Worm (Caenorhabditis elegans) whole organism, L4 larva: Measurements from ENCODE around the gene mec-17.

ENCODE experiments used
- D1046.2 ChIP-seq: fragments of 200-800 bp; sonication (Bioruptor generic); IDR thresholded peaks from 2 replicates; pipeline ENCODE4 v1.3.6; 2022; ENCODE audit warnings: missing genetic modification characterization, missing compliant biosample characterization
- F10B5.3 ChIP-seq: sonication (generic microtip); optimal IDR thresholded peaks from 2 replicates; lab custom pipeline; 2016; ENCODE audit warnings: mild to moderate bottlenecking, missing genetic modification characterization, missing compliant biosample characterization
- F26F4.8 ChIP-seq: fragments of 200-800 bp; sonication (Bioruptor generic); conservative IDR thresholded peaks from 2 replicates; pipeline ENCODE4 v1.3.6; 2022; ENCODE audit warnings: missing genetic modification characterization, missing compliant biosample characterization
- R02D3.7 ChIP-seq: fragments of 150-350 bp; sonication (generic microtip); optimal IDR thresholded peaks from 3 replicates; lab custom pipeline; 2014; ENCODE audit warnings: missing biosample characterization, missing genetic modification characterization
- T26A8.4 ChIP-seq: fragments of 200-800 bp; sonication (Bioruptor generic); IDR thresholded peaks from 2 replicates; pipeline ENCODE4 v1.3.6; 2022; ENCODE audit warnings: missing genetic modification characterization, missing compliant biosample characterization
- Y5F2A.4 ChIP-seq: fragments of 200-800 bp; sonication (Bioruptor generic); optimal IDR thresholded peaks from 2 replicates; lab custom pipeline; 2018; ENCODE audit warnings: mild to moderate bottlenecking, missing genetic modification characterization, missing compliant biosample characterization
- Y75B8A.6 ChIP-seq: fragments of 200-800 bp; sonication (Bioruptor generic); IDR thresholded peaks from 2 replicates; pipeline ENCODE4 v1.3.6; 2022; ENCODE audit warnings: missing genetic modification reagents, missing genetic modification characterization, missing compliant biosample characterization
- ZK337.2 ChIP-seq: fragments of 200-800 bp; sonication (Bioruptor generic); IDR thresholded peaks from 2 replicates; pipeline ENCODE4 v1.3.6; 2022; ENCODE audit warnings: missing genetic modification reagents, missing genetic modification characterization, missing compliant biosample characterization
- ZK546.5 ChIP-seq, 2 experiments: sonication (generic microtip); optimal IDR thresholded peaks; 2 replicates each; lab custom pipeline; 2017; ENCODE audit warnings: missing biosample characterization in 2 of 2, missing genetic modification characterization in 2 of 2
- aha-1 ChIP-seq: fragments of 150-350 bp; peaks from one replicate; lab custom pipeline; 2014; ENCODE audit warnings: missing biosample characterization, missing genetic modification characterization
- ama-1 ChIP-seq: fragments of 150-350 bp; optimal IDR thresholded peaks from 2 replicates; lab custom pipeline; 2014; ENCODE audit warnings: inconsistent platforms, mixed read lengths
- ceh-20 ChIP-seq: fragments of 200-800 bp; sonication (Bioruptor generic); IDR thresholded peaks from 2 replicates; pipeline ENCODE4 v1.3.6; 2022; ENCODE audit warnings: missing genetic modification reagents, missing genetic modification characterization, missing compliant biosample characterization
- ceh-28 ChIP-seq: fragments of 150-350 bp; optimal IDR thresholded peaks from 2 replicates; lab custom pipeline; 2014; ENCODE audit warnings: missing biosample characterization, missing genetic modification reagents, missing genetic modification characterization
- ctbp-1 ChIP-seq: fragments of 200-800 bp; sonication (Bioruptor generic); IDR thresholded peaks from 2 replicates; pipeline ENCODE4 v1.3.6; 2022; ENCODE audit warnings: missing genetic modification reagents, missing genetic modification characterization, missing compliant biosample characterization
- daf-19 ChIP-seq: fragments of 200-800 bp; sonication (Bioruptor generic); conservative IDR thresholded peaks from 2 replicates; pipeline ENCODE4 v1.3.6; 2022; ENCODE audit warnings: missing genetic modification characterization, missing compliant biosample characterization
- dmd-8 ChIP-seq: fragments of 200-800 bp; sonication (Bioruptor generic); IDR thresholded peaks from 2 replicates; pipeline ENCODE4 v1.3.6; 2022; ENCODE audit warnings: missing genetic modification characterization, missing compliant biosample characterization
- dmd-9 ChIP-seq: fragments of 200-800 bp; sonication (Bioruptor generic); IDR thresholded peaks from 2 replicates; pipeline ENCODE4 v1.3.6; 2022; ENCODE audit warnings: missing genetic modification reagents, missing genetic modification characterization, missing compliant biosample characterization
- duxl-1 ChIP-seq: sonication (generic microtip); optimal IDR thresholded peaks from 2 replicates; lab custom pipeline; 2016; ENCODE audit warnings: mild to moderate bottlenecking, missing genetic modification characterization, moderate library complexity, missing compliant biosample characterization; ENCODE audit not compliant: poor library complexity
- dve-1 ChIP-seq: sonication (generic microtip); optimal IDR thresholded peaks from 2 replicates; lab custom pipeline; 2017; ENCODE audit warnings: antibody characterized with exemption, mild to moderate bottlenecking, missing genetic modification characterization, missing compliant biosample characterization; ENCODE audit not compliant: insufficient read depth
- gei-8 ChIP-seq: fragments of 200-800 bp; sonication (Bioruptor generic); optimal IDR thresholded peaks from 2 replicates; lab custom pipeline; 2018; ENCODE audit warnings: mild to moderate bottlenecking, missing genetic modification characterization, missing compliant biosample characterization
- hlh-11 ChIP-seq: fragments of 200-800 bp; sonication (Bioruptor generic); optimal IDR thresholded peaks from 2 replicates; lab custom pipeline; 2018; ENCODE audit warnings: mild to moderate bottlenecking, missing genetic modification characterization, missing compliant biosample characterization
- hlh-30 ChIP-seq: sonication (generic microtip); optimal IDR thresholded peaks from 2 replicates; lab custom pipeline; 2017; ENCODE audit warnings: antibody characterized with exemption, mild to moderate bottlenecking, missing genetic modification characterization, missing compliant biosample characterization; ENCODE audit not compliant: insufficient read depth
- lin-1 ChIP-seq: fragments of 200-800 bp; sonication (Bioruptor generic); IDR thresholded peaks from 2 replicates; pipeline ENCODE4 v1.3.6; 2022; ENCODE audit warnings: missing genetic modification reagents, missing genetic modification characterization, missing compliant biosample characterization
- lin-13 ChIP-seq: fragments of 150-350 bp; optimal IDR thresholded peaks from 2 replicates; lab custom pipeline; 2014; ENCODE audit warnings: missing biosample characterization, missing genetic modification reagents, missing genetic modification characterization
- lin-15B ChIP-seq: fragments of 150-350 bp; sonication (generic microtip); optimal IDR thresholded peaks from 3 replicates; lab custom pipeline; 2014; ENCODE audit warnings: missing biosample characterization, missing genetic modification characterization
- lin-29 ChIP-seq: fragments of 200-800 bp; sonication (Bioruptor generic); IDR thresholded peaks from 2 replicates; pipeline ENCODE4 v1.3.6; 2022; ENCODE audit warnings: missing genetic modification reagents, missing genetic modification characterization, missing compliant biosample characterization
- lir-3 ChIP-seq: sonication (generic microtip); optimal IDR thresholded peaks from 2 replicates; lab custom pipeline; 2016; ENCODE audit warnings: mild to moderate bottlenecking, missing genetic modification characterization, missing compliant biosample characterization
- lsy-2 ChIP-seq, 2 experiments: fragments of 150-350 bp in 1 of 2; sonication (generic microtip) in 1 of 2; optimal IDR thresholded peaks; 2 replicates each; lab custom pipeline; 2014 to 2017; ENCODE audit warnings: missing biosample characterization in 2 of 2, missing genetic modification characterization in 2 of 2
- mdl-1 ChIP-seq, 2 experiments: fragments of 150-350 bp in 1 of 2; sonication (generic microtip) in 1 of 2; optimal IDR thresholded peaks; 2 replicates each; lab custom pipeline; 2014 to 2017; ENCODE audit warnings: missing biosample characterization in 2 of 2, missing genetic modification characterization in 2 of 2
- mep-1 ChIP-seq: fragments of 150-350 bp; sonication (generic microtip); optimal IDR thresholded peaks from 3 replicates; lab custom pipeline; 2014; ENCODE audit warnings: missing biosample characterization, missing genetic modification characterization
- mes-2 ChIP-seq: sonication (generic microtip); optimal IDR thresholded peaks from 2 replicates; lab custom pipeline; 2016; ENCODE audit warnings: missing genotype, mild to moderate bottlenecking, missing genetic modification characterization, missing compliant biosample characterization; ENCODE audit not compliant: poor library complexity, severe bottlenecking
- mxl-2 ChIP-seq: fragments of 200-800 bp; sonication (Bioruptor generic); conservative IDR thresholded peaks from 2 replicates; pipeline ENCODE4 v1.3.6; 2022; ENCODE audit warnings: missing genetic modification reagents, missing genetic modification characterization, missing compliant biosample characterization
- mxl-3 ChIP-seq: fragments of 200-800 bp; sonication (Bioruptor generic); optimal IDR thresholded peaks from 2 replicates; lab custom pipeline; 2018; ENCODE audit warnings: mild to moderate bottlenecking, missing genetic modification characterization, missing compliant biosample characterization
- nhr-11 ChIP-seq: fragments of 150-350 bp; optimal IDR thresholded peaks from 2 replicates; lab custom pipeline; 2014; ENCODE audit warnings: missing biosample characterization, missing genetic modification characterization
- nhr-237 ChIP-seq: sonication (generic microtip); optimal IDR thresholded peaks from 2 replicates; lab custom pipeline; 2017; ENCODE audit warnings: missing biosample characterization, missing genetic modification characterization
- nhr-25 ChIP-seq: sonication (generic microtip); optimal IDR thresholded peaks from 2 replicates; lab custom pipeline; 2017; ENCODE audit warnings: missing genetic modification characterization, mild to moderate bottlenecking, missing compliant biosample characterization, antibody characterized with exemption, moderate library complexity, borderline replicate concordance; ENCODE audit not compliant: insufficient read depth
- nhr-28 ChIP-seq: fragments of 150-350 bp; optimal IDR thresholded peaks from 2 replicates; lab custom pipeline; 2014; ENCODE audit warnings: missing biosample characterization, missing genetic modification characterization
- nhr-48 ChIP-seq: sonication (generic microtip); optimal IDR thresholded peaks from 2 replicates; lab custom pipeline; 2016; ENCODE audit warnings: mild to moderate bottlenecking, missing genetic modification characterization, missing compliant biosample characterization
- nhr-77 ChIP-seq: fragments of 150-350 bp; optimal IDR thresholded peaks from 2 replicates; lab custom pipeline; 2014; ENCODE audit warnings: missing biosample characterization, missing genetic modification characterization
- pha-4 ChIP-seq, 2 experiments: fragments of 150-350 bp in 1 of 2; fragments of 200-800 bp in 1 of 2; sonication (Bioruptor generic) in 1 of 2; IDR thresholded peaks in 1 of 2; optimal IDR thresholded peaks in 1 of 2; 2 replicates each; pipeline versions ENCODE4 v1.3.6 to Lab custom; 2014 to 2022; ENCODE audit warnings: missing genetic modification characterization in 2 of 2, missing genetic modification reagents in 2 of 2, missing biosample characterization in 1 of 2, missing compliant biosample characterization in 1 of 2
- php-3 ChIP-seq: fragments of 200-800 bp; sonication (Bioruptor generic); IDR thresholded peaks from 2 replicates; pipeline ENCODE4 v1.3.6; 2022; ENCODE audit warnings: missing genetic modification reagents, missing genetic modification characterization, missing compliant biosample characterization
- pqm-1 ChIP-seq: sonication (generic microtip); optimal IDR thresholded peaks from 2 replicates; lab custom pipeline; 2017; ENCODE audit warnings: missing biosample characterization, missing genetic modification characterization
- sdz-12 ChIP-seq: fragments of 200-800 bp; sonication (Bioruptor generic); optimal IDR thresholded peaks from 2 replicates; lab custom pipeline; 2018; ENCODE audit warnings: mild to moderate bottlenecking, missing genetic modification characterization, missing compliant biosample characterization
- spr-3 ChIP-seq: fragments of 200-800 bp; sonication (Bioruptor generic); optimal IDR thresholded peaks from 2 replicates; lab custom pipeline; 2018; ENCODE audit warnings: mild to moderate bottlenecking, missing genetic modification characterization, missing compliant biosample characterization
- tra-1 ChIP-seq: fragments of 200-800 bp; sonication (Bioruptor generic); IDR thresholded peaks from 2 replicates; pipeline ENCODE4 v1.3.6; 2022; ENCODE audit warnings: missing genetic modification reagents, missing genetic modification characterization, missing compliant biosample characterization
- unc-130 ChIP-seq: sonication (generic microtip); optimal IDR thresholded peaks from 2 replicates; lab custom pipeline; 2016; ENCODE audit warnings: missing genetic modification reagents, missing genetic modification characterization, missing compliant biosample characterization
- zfp-3 ChIP-seq: fragments of 200-800 bp; sonication (Bioruptor generic); conservative IDR thresholded peaks from 2 replicates; pipeline ENCODE4 v1.3.6; 2022; ENCODE audit warnings: missing genetic modification reagents, missing genetic modification characterization, missing compliant biosample characterization

The mec-17 gene

DNA sequence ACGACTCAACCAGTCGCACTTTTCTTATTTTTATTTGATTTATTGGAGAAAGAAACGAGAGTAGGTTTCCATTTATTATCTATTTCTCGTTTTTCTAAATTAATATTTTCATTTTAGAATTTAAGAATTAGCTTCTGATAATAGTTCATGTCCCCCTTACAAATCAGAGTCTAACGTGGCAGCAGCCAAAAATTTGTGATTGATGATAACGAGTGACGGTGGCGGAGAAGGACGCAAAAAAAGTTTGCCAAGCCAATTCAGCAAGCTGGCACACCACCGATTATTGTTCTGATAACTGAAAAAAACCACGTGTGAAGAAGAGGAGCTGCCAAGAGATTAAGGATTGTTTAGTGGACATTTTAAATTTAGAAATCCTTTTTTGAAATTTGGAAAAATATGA, 43.1 kb upstream of the mec-17 start (continued):
- TF ChIP-seq D1046.2 (GFP tag; lab: Robert Waterston, UW) (no peak), unc-130 (GFP tag; lab: Kevin White, UChicago) (no peak), ctbp-1 (no peak), php-3 (GFP tag; lab: Robert Waterston, UW) (no peak), R02D3.7 (tag; lab: Kevin White, UChicago) (no peak), pha-4 (GFP tag; IDR thresholded peaks at IDR 0.05; lab: Robert Waterston, UW) (no peak), pha-4 (tag; optimal IDR thresholded peaks at IDR 0.05; lab: Kevin White, UChicago) (no peak), nhr-237 (tag; lab: Kevin White, UChicago) (no peak), mdl-1 (tag; optimal IDR thresholded peaks at IDR 0.05; lab: Kevin White, UChicago) (peak in 1 of 2 experiments; percentile 26), ZK337.2 (no peak), ama-1 (lab: Kevin White, UChicago) (no peak), dmd-9 (GFP tag; lab: Robert Waterston, UW) (no peak), T26A8.4 (no peak), ZK546.5 (tag; optimal IDR thresholded peaks at IDR 0.05; lab: Kevin White, UChicago) (no peak), gei-8 (GFP tag; lab: Kevin White, UChicago) (no peak), mxl-3 (GFP tag; lab: Kevin White, UChicago) (peak; percentile 55), Y5F2A.4 (no peak), lin-15B (tag; lab: Kevin White, UChicago) (no peak), Y75B8A.6 (GFP tag; lab: Robert Waterston, UW) (no peak), sdz-12 (no peak), lin-1 (GFP tag; lab: Robert Waterston, UW) (no peak), dve-1 (peak; percentile 61), F10B5.3 (tag; lab: Kevin White, UChicago) (no peak), zfp-3 (GFP tag; lab: Robert Waterston, UW) (no peak), pqm-1 (peak; percentile 97), nhr-28 (tag; lab: Kevin White, UChicago) (peak; percentile 13), lin-29 (no peak), dmd-8 (no peak)

DNA sequence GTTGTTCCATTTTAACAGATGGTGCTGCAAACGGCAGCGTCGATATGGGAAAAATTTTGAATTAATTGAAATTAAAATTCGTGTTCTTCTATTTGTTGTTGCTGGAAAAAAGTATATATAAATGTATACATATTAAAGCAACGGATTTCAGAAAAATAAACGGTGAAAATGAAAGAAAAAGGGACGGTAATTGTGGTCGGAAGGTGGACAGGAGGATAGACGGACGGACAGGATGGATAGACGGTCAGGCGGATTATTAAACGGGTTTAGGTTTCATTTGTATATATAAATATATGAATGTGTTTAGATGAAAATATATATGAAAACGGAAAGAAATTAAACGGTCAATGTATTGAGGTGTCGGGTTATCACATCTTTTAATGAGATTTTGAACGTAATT, 42.4 kb upstream of the mec-17 start, which contains the start of gene nhr-31:
Gene nhr-31 (minus strand): TSS at position 101 of the 400 bp plus-strand sequence.
- no peak for TF ChIP-seq lir-3 (tag; lab: Kevin White, UChicago)

DNA sequence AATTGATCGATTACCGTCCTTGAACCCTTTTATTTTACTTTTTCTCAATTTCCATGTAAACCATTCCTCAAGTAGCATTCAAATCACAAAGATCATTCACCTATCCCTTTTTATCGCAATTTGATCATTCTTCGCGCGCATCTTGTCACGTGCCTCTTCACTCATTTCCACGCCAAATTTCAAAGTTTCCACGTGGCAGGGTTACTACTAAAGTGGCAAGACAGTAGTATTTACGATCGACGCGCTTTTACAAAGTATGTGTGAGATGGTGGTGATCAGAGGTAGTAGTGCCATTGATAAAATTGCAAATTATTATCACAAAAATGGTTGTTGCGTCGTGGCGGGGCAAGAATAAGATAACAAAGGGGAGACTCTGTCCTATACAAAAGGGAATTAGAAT, 41.4 kb upstream of the mec-17 start:
- no peak for TF ChIP-seq duxl-1 (tag; lab: Kevin White, UChicago)
- no peak for TF ChIP-seq spr-3 (GFP tag; lab: Kevin White, UChicago)
- TF ChIP-seq mxl-2 (GFP tag; lab: Robert Waterston, UW), result no peak
- TF ChIP-seq nhr-11 (tag; lab: Kevin White, UChicago), result no peak
- TF ChIP-seq tra-1 (GFP tag; lab: Robert Waterston, UW), result peak; percentile 67
- peak; percentile 98 for TF ChIP-seq aha-1 (tag; lab: Kevin White, UChicago)
- TF ChIP-seq nhr-28 (tag; lab: Kevin White, UChicago), result peak; percentile 68
- peak; percentile 49 for TF ChIP-seq pqm-1
- TF ChIP-seq mep-1, result peak; percentile 70
- TF ChIP-seq hlh-11 (tag; lab: Kevin White, UChicago), result peak; percentile 83
- TF ChIP-seq daf-19, result no peak
- TF ChIP-seq nhr-48 (tag; lab: Kevin White, UChicago), result peak; percentile 58
- peak; percentile 40 for TF ChIP-seq mes-2 (tag; lab: Kevin White, UChicago)
- TF ChIP-seq nhr-25 (tag; lab: Kevin White, UChicago), result peak; percentile 20
- peak; percentile 32 to 89 for TF ChIP-seq mdl-1 (tag; optimal IDR thresholded peaks at IDR 0.05; lab: Kevin White, UChicago)
- peak; percentile 37 for TF ChIP-seq ceh-20
- TF ChIP-seq lin-13, result no peak
- TF ChIP-seq lsy-2 (tag; optimal IDR thresholded peaks at IDR 0.05; lab: Kevin White, UChicago), result peak in 1 of 2 experiments; percentile 38
- TF ChIP-seq hlh-30 (tag; lab: Kevin White, UChicago), result peak; percentile 78
- peak; percentile 37 for TF ChIP-seq nhr-77 (tag; lab: Kevin White, UChicago)
- peak; percentile 45 for TF ChIP-seq gei-8 (GFP tag; lab: Kevin White, UChicago)
- peak; percentile 92 for TF ChIP-seq mxl-3 (GFP tag; lab: Kevin White, UChicago)
- no peak for TF ChIP-seq lin-29
- TF ChIP-seq ceh-28 (tag; lab: Kevin White, UChicago), result no peak
- peak; percentile 80 for TF ChIP-seq dve-1
- no peak for TF ChIP-seq F26F4.8 (GFP tag; lab: Robert Waterston, UW)
- no peak for TF ChIP-seq ama-1 (lab: Kevin White, UChicago)
